Fruit fly (Drosophila melanogaster): ENCODE measurements around the gene mus304.

- TF ChIP-seq pan (optimal IDR thresholded peaks at IDR 0.05) (no peak), psq (optimal IDR thresholded peaks at IDR 0.05) (no peak), usp (GFP tag; optimal IDR thresholded peaks at IDR 0.05) (no peak), CG8478 (optimal IDR thresholded peaks at IDR 0.05) (no peak), EcR (GFP tag; optimal IDR thresholded peaks at IDR 0.05) (peak in 1 of 2 experiments; percentile 56)
Observed at dm6 chr3L:18139184-18139629, 29.6 kb downstream of the mus304 start, which contains the start of gene geko.
